Worm (Caenorhabditis elegans) whole organism, L4 larva: ENCODE measurements around the gene F13A2.10.

Experiments
- F44E2.7 ChIP-seq: fragments of 200-800 bp; sonication (Bioruptor generic); IDR thresholded peaks from 2 replicates; pipeline ENCODE4 v2.1.2; 2022; ENCODE audit warnings: missing genetic modification characterization, missing compliant biosample characterization
- T26A8.4 ChIP-seq: fragments of 200-800 bp; sonication (Bioruptor generic); IDR thresholded peaks from 2 replicates; pipeline ENCODE4 v1.3.6; 2022; ENCODE audit warnings: missing genetic modification characterization, missing compliant biosample characterization
- Y105C5A.15 ChIP-seq: fragments of 200-800 bp; sonication (Bioruptor generic); IDR thresholded peaks from 2 replicates; pipeline ENCODE4 v1.3.6; 2022; ENCODE audit warnings: missing genetic modification characterization, missing compliant biosample characterization
- Y48G9A.11 ChIP-seq: fragments of 200-800 bp; sonication (Bioruptor generic); IDR thresholded peaks from 2 replicates; pipeline ENCODE4 v1.3.6; 2022; ENCODE audit warnings: missing genetic modification reagents, missing genetic modification characterization, missing compliant biosample characterization
- Y75B8A.6 ChIP-seq: fragments of 200-800 bp; sonication (Bioruptor generic); IDR thresholded peaks from 2 replicates; pipeline ENCODE4 v1.3.6; 2022; ENCODE audit warnings: missing genetic modification reagents, missing genetic modification characterization, missing compliant biosample characterization
- ZK546.5 ChIP-seq, 2 experiments: sonication (generic microtip); optimal IDR thresholded peaks; 2 replicates each; lab custom pipeline; 2017; ENCODE audit warnings: missing biosample characterization in 2 of 2, missing genetic modification characterization in 2 of 2
- aha-1 ChIP-seq: fragments of 150-350 bp; peaks from one replicate; lab custom pipeline; 2014; ENCODE audit warnings: missing biosample characterization, missing genetic modification characterization
- ceh-32 ChIP-seq: sonication (generic microtip); optimal IDR thresholded peaks from 2 replicates; lab custom pipeline; 2016; ENCODE audit warnings: mild to moderate bottlenecking, missing genetic modification characterization, missing compliant biosample characterization; ENCODE audit not compliant: poor library complexity
- ceh-82 ChIP-seq: sonication (generic microtip); optimal IDR thresholded peaks from 2 replicates; lab custom pipeline; 2017; ENCODE audit warnings: missing biosample characterization, missing genetic modification characterization
- dpl-1 ChIP-seq: fragments of 150-350 bp; optimal IDR thresholded peaks from 2 replicates; lab custom pipeline; 2014; ENCODE audit warnings: missing biosample characterization, missing genetic modification reagents, missing genetic modification characterization
- duxl-1 ChIP-seq: sonication (generic microtip); optimal IDR thresholded peaks from 2 replicates; lab custom pipeline; 2016; ENCODE audit warnings: mild to moderate bottlenecking, missing genetic modification characterization, moderate library complexity, missing compliant biosample characterization; ENCODE audit not compliant: poor library complexity
- fkh-10 ChIP-seq: fragments of 150-350 bp; optimal IDR thresholded peaks from 2 replicates; lab custom pipeline; 2014; ENCODE audit warnings: missing biosample characterization, missing genetic modification reagents, missing genetic modification characterization
- fos-1 ChIP-seq: fragments of 150-350 bp; optimal IDR thresholded peaks from 2 replicates; lab custom pipeline; 2014; ENCODE audit warnings: missing biosample characterization, missing genetic modification characterization
- hlh-11 ChIP-seq: fragments of 200-800 bp; sonication (Bioruptor generic); optimal IDR thresholded peaks from 2 replicates; lab custom pipeline; 2018; ENCODE audit warnings: mild to moderate bottlenecking, missing genetic modification characterization, missing compliant biosample characterization
- hmg-1.1 ChIP-seq: fragments of 200-800 bp; sonication (Bioruptor generic); IDR thresholded peaks from 2 replicates; pipeline ENCODE4 v1.3.6; 2022; ENCODE audit warnings: missing genetic modification reagents, missing genetic modification characterization, missing compliant biosample characterization
- jun-1 ChIP-seq: fragments of 150-350 bp; optimal IDR thresholded peaks from 2 replicates; lab custom pipeline; 2014; ENCODE audit warnings: missing biosample characterization, missing genetic modification reagents, missing genetic modification characterization
- lin-13 ChIP-seq: fragments of 150-350 bp; optimal IDR thresholded peaks from 2 replicates; lab custom pipeline; 2014; ENCODE audit warnings: missing biosample characterization, missing genetic modification reagents, missing genetic modification characterization
- madf-9 ChIP-seq: fragments of 200-800 bp; sonication (Bioruptor generic); conservative IDR thresholded peaks from 2 replicates; pipeline ENCODE4 v1.3.6; 2022; ENCODE audit warnings: missing genetic modification reagents, missing genetic modification characterization, missing compliant biosample characterization
- nhr-10 ChIP-seq: fragments of 150-350 bp; optimal IDR thresholded peaks from 2 replicates; lab custom pipeline; 2014; ENCODE audit warnings: missing biosample characterization, missing genetic modification characterization
- nhr-111 ChIP-seq: fragments of 200-800 bp; sonication (Bioruptor generic); optimal IDR thresholded peaks from 2 replicates; lab custom pipeline; 2018; ENCODE audit warnings: mild to moderate bottlenecking, missing genetic modification characterization, missing compliant biosample characterization
- nhr-237 ChIP-seq: sonication (generic microtip); optimal IDR thresholded peaks from 2 replicates; lab custom pipeline; 2017; ENCODE audit warnings: missing biosample characterization, missing genetic modification characterization
- nhr-42 ChIP-seq: fragments of 200-800 bp; sonication (Bioruptor generic); IDR thresholded peaks from 2 replicates; pipeline ENCODE4 v1.3.6; 2022; ENCODE audit warnings: missing genetic modification characterization, missing compliant biosample characterization
- rbr-2 ChIP-seq: sonication (generic microtip); optimal IDR thresholded peaks from 2 replicates; lab custom pipeline; 2016; ENCODE audit warnings: missing genotype, missing genetic modification characterization, missing compliant biosample characterization
- sdz-12 ChIP-seq: fragments of 200-800 bp; sonication (Bioruptor generic); optimal IDR thresholded peaks from 2 replicates; lab custom pipeline; 2018; ENCODE audit warnings: mild to moderate bottlenecking, missing genetic modification characterization, missing compliant biosample characterization
- set-16 ChIP-seq: fragments of 200-800 bp; sonication (Bioruptor generic); IDR thresholded peaks from 2 replicates; pipeline ENCODE4 v1.3.6; 2022; ENCODE audit warnings: missing genetic modification reagents, missing genetic modification characterization, missing compliant biosample characterization
- skn-1 ChIP-seq: fragments of 150-350 bp; optimal IDR thresholded peaks from 2 replicates; lab custom pipeline; 2014; ENCODE audit warnings: missing biosample characterization, missing genetic modification characterization
- unc-39 ChIP-seq: sonication (generic microtip); optimal IDR thresholded peaks from 2 replicates; lab custom pipeline; 2017; ENCODE audit warnings: missing biosample characterization, missing genetic modification characterization
- unc-62 ChIP-seq, 3 experiments: fragments of 150-350 bp in 1 of 3; sonication (generic microtip); optimal IDR thresholded peaks in 2 of 3; peaks in 1 of 3; 1 replicate in 1 of 3; 2 replicates in 2 of 3; lab custom pipeline; 2014 to 2017; ENCODE audit warnings: missing biosample characterization in 3 of 3, missing genetic modification characterization in 3 of 3, missing genetic modification reagents in 3 of 3, missing genotype in 1 of 3
- vab-7 ChIP-seq: fragments of 200-800 bp; sonication (Bioruptor generic); IDR thresholded peaks from 2 replicates; pipeline ENCODE4 v1.3.6; 2022; ENCODE audit warnings: missing genetic modification reagents, missing genetic modification characterization, missing compliant biosample characterization
- zag-1 ChIP-seq: fragments of 150-350 bp; optimal IDR thresholded peaks from 2 replicates; lab custom pipeline; 2014; ENCODE audit warnings: missing biosample characterization, missing genetic modification characterization
- zfp-2 ChIP-seq: sonication (generic microtip); optimal IDR thresholded peaks from 2 replicates; lab custom pipeline; 2016; ENCODE audit warnings: mild to moderate bottlenecking, missing genetic modification characterization, missing compliant biosample characterization
- zip-11 ChIP-seq: fragments of 200-800 bp; sonication (Bioruptor generic); IDR thresholded peaks from 2 replicates; pipeline ENCODE4 v1.3.6; 2022; ENCODE audit warnings: missing genetic modification characterization, missing compliant biosample characterization
- zip-2 ChIP-seq: fragments of 150-350 bp; optimal IDR thresholded peaks from 2 replicates; lab custom pipeline; 2014; ENCODE audit warnings: missing biosample characterization, missing genetic modification characterization

Gene F13A2.10

ce11 chrV:4414613-4415071 lies 28.6 kb upstream of the F13A2.10 start, which contains the start of gene grl-5:
grl-5 (minus strand) TSS chrV:4414663.
- TF ChIP-seq ceh-82 (tag; lab: Kevin White, UChicago) = no peak
- peak; percentile 41 for TF ChIP-seq hlh-11 (tag; lab: Kevin White, UChicago)
- no peak for TF ChIP-seq nhr-42 (GFP tag; lab: Robert Waterston, UW)
- no peak for TF ChIP-seq Y75B8A.6
- peak in 1 of 2 experiments; percentile 84 for TF ChIP-seq unc-62 (GFP tag; optimal IDR thresholded peaks at IDR 0.05 in 1 of 2; lab: Kevin White, UChicago)
- TF ChIP-seq unc-62 (tag; optimal IDR thresholded peaks at IDR 0.05; lab: Kevin White, UChicago) = no peak
- TF ChIP-seq ceh-32 (tag; lab: Kevin White, UChicago) = no peak
- TF ChIP-seq aha-1 (tag; lab: Kevin White, UChicago) = peak; percentile 94
- TF ChIP-seq, all 104 proteins: peak for 3

DNA sequence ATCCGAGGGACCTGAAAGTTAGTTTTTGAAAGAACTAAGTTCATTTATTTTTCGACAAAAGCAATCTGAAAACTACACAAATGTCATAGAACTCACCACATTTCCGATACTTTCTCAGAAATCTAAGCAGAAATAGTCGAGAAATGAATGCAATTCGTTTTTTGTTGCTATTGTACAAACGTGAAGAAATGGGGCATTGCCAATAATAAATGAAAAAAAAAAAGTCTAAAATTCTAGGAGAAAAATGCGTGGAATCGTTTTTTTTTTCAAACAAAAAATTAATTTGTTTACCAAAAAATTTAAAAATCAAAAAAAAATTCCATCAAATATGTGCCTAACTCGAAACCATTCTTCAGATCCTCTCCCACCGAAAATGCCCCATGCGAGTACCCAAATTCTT lies 25.6 kb upstream of the F13A2.10 start, which contains the start of gene Y47D7A.17:
TSS of gene Y47D7A.17 (minus strand) at position 101 of the 400 bp plus-strand sequence.
- no peak for TF ChIP-seq hmg-1.1 (GFP tag; lab: Robert Waterston, UW)
- no peak for TF ChIP-seq nhr-237
- TF ChIP-seq rbr-2 (tag; lab: Kevin White, UChicago) = no peak
- TF ChIP-seq zfp-2 (tag; lab: Kevin White, UChicago) = no peak
- TF ChIP-seq Y105C5A.15 (GFP tag; lab: Robert Waterston, UW) = no peak
- TF ChIP-seq jun-1 (tag; lab: Kevin White, UChicago) = no peak

DNA sequence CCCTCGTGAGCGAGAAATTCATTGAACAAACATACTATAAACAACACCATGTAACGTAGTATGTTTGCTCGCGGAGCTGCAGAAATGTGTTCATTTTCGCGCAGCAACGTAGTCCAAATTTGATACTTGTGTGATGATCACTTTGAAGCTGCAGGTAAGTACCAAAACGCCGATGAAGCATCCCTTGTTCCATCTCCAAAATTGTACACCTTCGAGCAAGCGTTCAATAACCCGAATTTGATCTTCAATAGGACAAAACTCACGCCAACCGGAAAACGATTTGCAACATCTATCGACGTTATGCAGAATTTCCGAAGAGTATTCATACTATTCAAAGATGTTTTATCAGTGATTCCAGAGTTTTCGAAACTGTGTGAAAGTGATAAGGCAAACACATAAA lies 24.6 kb upstream of the F13A2.10 start, which contains the start of gene Y47D7A.3:
TSS of gene Y47D7A.3 (plus strand) at position 301 of the 400 bp plus-strand sequence.
- TF ChIP-seq T26A8.4 = no peak
- no peak for TF ChIP-seq jun-1 (tag; lab: Kevin White, UChicago)
- TF ChIP-seq unc-39 (tag; lab: Kevin White, UChicago) = no peak
- no peak for TF ChIP-seq zip-2 (tag; lab: Kevin White, UChicago)
- TF ChIP-seq nhr-111 (GFP tag; lab: Kevin White, UChicago) = no peak
- no peak for TF ChIP-seq zag-1 (tag; lab: Kevin White, UChicago)
- no peak for TF ChIP-seq set-16 (GFP tag; lab: Robert Waterston, UW)
- TF ChIP-seq zip-11 = no peak
- no peak for TF ChIP-seq madf-9 (GFP tag; lab: Robert Waterston, UW)
- no peak for TF ChIP-seq Y48G9A.11
- TF ChIP-seq lin-13 (GFP tag; lab: Kevin White, UChicago) = no peak
- TF ChIP-seq dpl-1 (GFP tag; lab: Kevin White, UChicago) = no peak
- TF ChIP-seq Y75B8A.6 = no peak

- TF ChIP-seq fkh-10 (GFP tag; lab: Kevin White, UChicago) = no peak
- peak; percentile 9 for TF ChIP-seq aha-1 (tag; lab: Kevin White, UChicago)
Measured at ce11 chrV:4407519-4407918, 21.4 kb upstream of the F13A2.10 start, which contains the start of gene nhr-118. nhr-118 (plus strand) TSS chrV:4407819.

DNA sequence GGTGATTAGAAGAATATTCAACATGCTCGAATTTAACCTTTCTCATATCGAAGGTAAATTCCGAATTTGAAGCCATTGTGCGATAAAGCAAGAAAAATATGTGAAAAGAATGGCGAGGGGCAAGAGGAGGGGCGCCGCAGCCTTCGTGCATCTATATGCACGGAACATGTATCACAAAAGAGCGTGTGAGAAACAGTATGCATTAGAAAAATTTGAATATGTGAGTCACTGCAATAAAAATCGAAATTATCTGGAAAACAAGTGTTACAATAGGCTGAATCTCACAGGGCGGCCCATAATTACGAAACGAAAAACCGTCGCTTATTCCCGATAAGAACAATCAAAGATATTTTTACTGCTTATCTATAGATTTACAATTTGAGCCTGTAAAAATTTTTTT lies 15.8 kb upstream of the F13A2.10 start, which contains the start of gene F13A2.5:
TSS of gene F13A2.5 (minus strand) at position 101 of the 400 bp plus-strand sequence.
- TF ChIP-seq fos-1 (tag; lab: Kevin White, UChicago) (no peak), aha-1 (tag; lab: Kevin White, UChicago) (peak; percentile 1), nhr-10 (tag; lab: Kevin White, UChicago) (no peak)

DNA sequence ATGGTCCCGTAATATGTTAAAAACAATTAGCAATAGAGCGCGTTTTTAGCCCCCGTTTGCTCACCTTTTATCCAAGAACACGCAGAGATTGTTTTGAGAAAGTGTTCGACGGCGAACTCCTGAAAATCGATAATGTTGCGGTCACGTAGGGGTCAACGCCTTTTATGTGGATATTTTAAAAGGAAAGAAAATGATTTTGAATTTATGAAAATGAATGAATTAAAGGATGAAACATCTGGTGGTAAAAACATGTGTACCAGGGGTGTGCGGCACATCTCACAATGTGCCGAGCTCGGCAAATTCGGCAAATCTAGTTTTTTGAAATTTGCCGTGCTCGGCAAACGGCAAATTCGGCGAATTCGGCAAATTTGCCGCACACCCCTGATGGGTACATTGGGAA lies 14.0 kb upstream of the F13A2.10 start, which contains the start of gene F13A2.4:
TSS of gene F13A2.4 (minus strand) at position 101 of the 400 bp plus-strand sequence.
- TF ChIP-seq ZK546.5 (tag; optimal IDR thresholded peaks at IDR 0.05; lab: Kevin White, UChicago) = no peak
- no peak for TF ChIP-seq skn-1

- TF ChIP-seq duxl-1 (no peak), zip-11 (no peak), vab-7 (GFP tag; lab: Robert Waterston, UW) (no peak), sdz-12 (GFP tag; lab: Kevin White, UChicago) (no peak), lin-13 (GFP tag; lab: Kevin White, UChicago) (no peak), F44E2.7 (GFP tag; lab: Robert Waterston, UW) (no peak), set-16 (GFP tag; lab: Robert Waterston, UW) (peak; percentile 61; the same call in 1 of the 2 replicates)
- TF ChIP-seq, all 104 proteins: peak for 1
Measured at ce11 chrV:4398884-4399283, 12.8 kb upstream of the F13A2.10 start.
